Fruit fly (Drosophila melanogaster): Measurements from ENCODE around the gene CG5050.

Gene CG5050

DNA sequence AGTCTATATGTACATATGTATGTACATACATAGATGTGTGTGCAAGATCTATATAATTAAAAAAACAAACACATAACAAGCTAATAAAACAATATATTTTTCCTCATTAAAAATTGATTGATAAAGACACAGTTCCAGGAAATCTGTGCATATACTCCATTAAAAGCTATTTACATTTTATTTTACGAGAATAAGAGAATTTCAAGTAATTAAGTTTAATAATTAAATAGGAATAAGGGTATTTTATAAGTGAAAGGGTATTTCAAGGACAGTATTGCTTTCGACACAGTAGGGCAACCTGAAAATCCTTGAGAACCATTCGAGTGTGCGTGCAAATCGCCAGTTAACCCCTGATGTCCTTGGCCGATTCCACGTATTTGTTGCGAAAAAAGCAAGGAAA is at the start of gene CG5050:
TSS of gene CG5050 (plus strand) at position 301 of the 400 bp plus-strand sequence.
- no peak for TF ChIP-seq EcR (GFP tag; optimal IDR thresholded peaks at IDR 0.05)
- no peak for TF ChIP-seq usp (GFP tag; optimal IDR thresholded peaks at IDR 0.05)
- TF ChIP-seq Dll (optimal IDR thresholded peaks at IDR 0.05) = no peak
- no peak for TF ChIP-seq pan (optimal IDR thresholded peaks at IDR 0.05)
- TF ChIP-seq psq (optimal IDR thresholded peaks at IDR 0.05) = no peak
- TF ChIP-seq CG8478 (optimal IDR thresholded peaks at IDR 0.05) = no peak

DNA sequence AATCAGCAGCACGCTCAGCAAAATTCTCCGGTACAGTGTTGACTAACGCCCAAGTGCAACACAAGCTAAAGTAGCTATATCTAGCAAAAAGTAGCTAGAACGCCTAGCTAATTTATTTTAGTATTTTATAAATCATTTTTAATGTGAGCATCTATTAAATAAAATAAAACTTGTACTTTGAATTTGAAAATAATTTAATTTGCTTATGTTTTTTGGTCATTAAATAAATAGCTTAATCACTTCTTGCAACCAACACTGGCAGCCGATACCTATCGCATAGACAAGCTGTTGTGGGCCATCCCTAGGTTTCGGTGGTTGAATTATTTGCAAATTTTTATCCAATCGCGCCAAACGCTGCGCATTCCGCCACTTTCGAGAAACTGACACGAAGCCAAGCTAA is 42.4 kb upstream of the CG5050 start, which contains the start of the genes Polr2J and CG15141:
TSS of gene Polr2J (minus strand) at position 49 of the 400 bp plus-strand sequence.
TSS of gene CG15141 (plus strand) at position 284 of the 400 bp plus-strand sequence.
- no peak for TF ChIP-seq Dll (optimal IDR thresholded peaks at IDR 0.05)
- no peak for TF ChIP-seq usp (GFP tag; optimal IDR thresholded peaks at IDR 0.05)
- no peak for TF ChIP-seq pan (optimal IDR thresholded peaks at IDR 0.05)
- TF ChIP-seq psq (optimal IDR thresholded peaks at IDR 0.05) = no peak
- no peak for TF ChIP-seq CG8478 (optimal IDR thresholded peaks at IDR 0.05)
- TF ChIP-seq EcR (GFP tag; optimal IDR thresholded peaks at IDR 0.05) = no peak

DNA sequence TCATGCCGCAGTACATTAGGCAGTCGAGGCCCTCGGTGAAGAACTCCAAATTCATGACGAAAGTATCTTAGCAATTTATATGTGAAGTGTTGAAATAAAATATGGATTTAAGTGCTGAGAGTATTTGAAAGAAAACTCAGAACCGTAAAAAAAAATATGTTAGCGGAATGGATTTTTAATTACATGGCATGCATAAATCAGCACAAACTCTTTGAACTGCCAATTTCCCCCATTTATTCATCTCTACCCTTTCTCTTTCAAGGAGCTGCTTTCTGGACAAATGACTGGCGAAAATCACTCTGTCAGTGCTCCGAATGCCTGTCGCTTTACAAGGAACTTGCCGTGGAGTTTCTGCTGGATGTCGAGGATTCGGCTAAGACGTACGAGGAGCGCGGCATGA is 40.2 kb upstream of the CG5050 start, which contains the start of gene Rsph9:
TSS of gene Rsph9 (minus strand) at position 101 of the 400 bp plus-strand sequence.
- TF ChIP-seq psq (optimal IDR thresholded peaks at IDR 0.05) = no peak
- TF ChIP-seq pan (optimal IDR thresholded peaks at IDR 0.05) = no peak
- no peak for TF ChIP-seq usp (GFP tag; optimal IDR thresholded peaks at IDR 0.05)
- no peak for TF ChIP-seq Dll (optimal IDR thresholded peaks at IDR 0.05)
- TF ChIP-seq EcR (GFP tag; optimal IDR thresholded peaks at IDR 0.05) = no peak
- TF ChIP-seq CG8478 (optimal IDR thresholded peaks at IDR 0.05) = no peak

DNA sequence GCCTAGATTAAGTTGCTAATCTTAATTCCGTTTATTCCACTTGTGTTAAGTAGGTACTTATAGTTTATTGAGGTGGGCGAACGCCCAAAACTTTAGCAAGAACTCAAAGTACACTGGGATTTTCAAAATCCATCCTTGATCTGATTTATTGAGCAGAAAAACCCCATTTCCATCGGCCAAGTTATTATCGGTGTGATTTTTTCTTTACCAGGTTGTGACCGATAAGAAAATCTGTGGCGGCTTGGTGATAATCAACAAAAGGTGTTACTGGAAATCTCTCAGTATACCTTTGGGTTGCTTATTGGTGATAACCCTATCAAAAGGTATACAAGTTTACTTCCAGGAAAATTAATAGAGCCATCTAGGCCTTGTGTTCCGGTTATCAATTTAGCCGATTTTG is 32.3 kb upstream of the CG5050 start:
- TF ChIP-seq psq (optimal IDR thresholded peaks at IDR 0.05) = no peak
- no peak for TF ChIP-seq pan (optimal IDR thresholded peaks at IDR 0.05)
- no peak for TF ChIP-seq usp (GFP tag; optimal IDR thresholded peaks at IDR 0.05)
- TF ChIP-seq Dll (optimal IDR thresholded peaks at IDR 0.05) = no peak
- no peak for TF ChIP-seq CG8478 (optimal IDR thresholded peaks at IDR 0.05)
- no peak for TF ChIP-seq EcR (GFP tag; optimal IDR thresholded peaks at IDR 0.05)

DNA sequence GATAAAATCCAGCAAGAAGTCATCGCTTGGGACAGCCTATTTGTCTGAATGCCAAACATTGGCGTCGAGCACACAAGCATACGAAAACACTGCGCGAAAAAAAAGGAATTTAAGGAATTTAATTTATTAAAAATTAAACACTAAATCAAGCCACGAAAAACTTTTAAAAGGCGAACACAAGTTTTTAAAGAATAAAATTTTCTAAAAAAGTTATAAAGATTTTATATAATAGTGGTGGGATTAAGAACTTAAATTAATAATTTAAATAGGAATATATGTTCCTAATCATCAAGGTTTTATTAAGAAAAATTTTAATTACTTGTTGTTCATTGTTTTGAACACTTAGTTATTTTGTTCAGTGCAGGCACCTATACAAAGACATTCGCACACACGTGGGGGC is 31.4 kb upstream of the CG5050 start:
- no peak for TF ChIP-seq usp (GFP tag; optimal IDR thresholded peaks at IDR 0.05)
- no peak for TF ChIP-seq EcR (GFP tag; optimal IDR thresholded peaks at IDR 0.05)
- TF ChIP-seq pan (optimal IDR thresholded peaks at IDR 0.05) = no peak
- no peak for TF ChIP-seq Dll (optimal IDR thresholded peaks at IDR 0.05)
- TF ChIP-seq psq (optimal IDR thresholded peaks at IDR 0.05) = no peak
- TF ChIP-seq CG8478 (optimal IDR thresholded peaks at IDR 0.05) = no peak

DNA sequence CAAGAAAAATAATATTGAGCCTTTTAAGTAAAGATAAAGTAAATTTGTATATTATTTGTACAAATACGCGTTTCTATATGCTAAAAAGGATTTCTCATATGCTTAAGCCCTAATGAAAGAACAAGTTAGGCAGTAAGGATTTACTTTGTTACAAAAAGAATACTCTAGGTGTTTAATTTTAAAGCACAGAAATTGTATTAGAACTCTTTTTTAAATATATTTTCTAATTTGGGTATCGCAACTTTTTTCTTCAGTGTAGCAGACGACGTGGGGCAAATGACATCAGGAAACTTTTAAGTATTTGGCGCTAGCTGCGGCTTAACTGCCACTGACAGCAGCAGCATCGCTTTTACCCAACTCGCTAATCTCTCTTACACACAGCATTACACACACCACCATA is 30.6 kb upstream of the CG5050 start:
- TF ChIP-seq EcR (GFP tag; optimal IDR thresholded peaks at IDR 0.05) (no peak), usp (GFP tag; optimal IDR thresholded peaks at IDR 0.05) (no peak), CG8478 (optimal IDR thresholded peaks at IDR 0.05) (no peak), pan (optimal IDR thresholded peaks at IDR 0.05) (no peak), Dll (optimal IDR thresholded peaks at IDR 0.05) (no peak), psq (optimal IDR thresholded peaks at IDR 0.05) (no peak)

DNA sequence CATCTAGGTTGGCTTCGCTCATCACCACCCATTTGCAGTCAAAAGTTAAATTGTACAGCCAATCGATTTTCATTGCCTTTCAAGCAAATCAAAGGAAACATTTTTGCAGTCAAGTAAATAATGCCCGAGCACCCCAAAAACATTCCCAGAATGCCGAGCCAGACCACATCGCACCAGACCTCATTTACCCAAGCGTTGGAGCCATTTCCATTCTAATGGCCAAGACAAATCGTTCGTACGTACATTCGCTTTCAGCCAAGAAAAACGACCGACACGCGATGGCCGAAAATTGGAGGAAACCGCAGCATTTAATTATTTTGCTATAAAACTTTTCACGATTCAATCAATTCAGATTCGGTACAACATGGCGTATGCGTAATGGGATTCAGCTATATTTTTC is 27.7 kb upstream of the CG5050 start:
- TF ChIP-seq Dll (optimal IDR thresholded peaks at IDR 0.05) = no peak
- TF ChIP-seq psq (optimal IDR thresholded peaks at IDR 0.05) = no peak
- TF ChIP-seq pan (optimal IDR thresholded peaks at IDR 0.05) = no peak
- no peak for TF ChIP-seq CG8478 (optimal IDR thresholded peaks at IDR 0.05)
- no peak for TF ChIP-seq EcR (GFP tag; optimal IDR thresholded peaks at IDR 0.05)
- TF ChIP-seq usp (GFP tag; optimal IDR thresholded peaks at IDR 0.05) = no peak

DNA sequence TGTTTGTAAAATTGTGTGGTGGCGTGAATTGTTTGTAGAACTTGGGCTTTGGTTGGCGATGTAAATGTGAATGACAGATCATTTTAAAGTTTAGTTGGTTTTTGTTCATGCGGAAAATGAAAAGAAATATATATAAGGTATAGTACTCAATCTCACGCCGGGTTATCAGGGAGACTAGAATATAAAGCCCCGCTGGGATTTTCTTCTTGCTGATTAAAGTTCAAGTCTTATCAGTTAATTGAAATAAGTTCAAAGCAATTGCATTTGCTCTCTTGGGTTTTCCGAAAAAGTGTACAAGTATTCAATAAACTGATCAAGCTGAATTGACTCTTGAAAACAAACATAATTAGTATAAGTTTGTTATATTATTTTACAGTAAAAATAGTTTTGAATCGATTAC is 27.3 kb upstream of the CG5050 start:
- TF ChIP-seq EcR (GFP tag; optimal IDR thresholded peaks at IDR 0.05) (no peak), Dll (optimal IDR thresholded peaks at IDR 0.05) (no peak), psq (optimal IDR thresholded peaks at IDR 0.05) (no peak), CG8478 (optimal IDR thresholded peaks at IDR 0.05) (no peak), pan (optimal IDR thresholded peaks at IDR 0.05) (no peak), usp (GFP tag; optimal IDR thresholded peaks at IDR 0.05) (no peak)

DNA sequence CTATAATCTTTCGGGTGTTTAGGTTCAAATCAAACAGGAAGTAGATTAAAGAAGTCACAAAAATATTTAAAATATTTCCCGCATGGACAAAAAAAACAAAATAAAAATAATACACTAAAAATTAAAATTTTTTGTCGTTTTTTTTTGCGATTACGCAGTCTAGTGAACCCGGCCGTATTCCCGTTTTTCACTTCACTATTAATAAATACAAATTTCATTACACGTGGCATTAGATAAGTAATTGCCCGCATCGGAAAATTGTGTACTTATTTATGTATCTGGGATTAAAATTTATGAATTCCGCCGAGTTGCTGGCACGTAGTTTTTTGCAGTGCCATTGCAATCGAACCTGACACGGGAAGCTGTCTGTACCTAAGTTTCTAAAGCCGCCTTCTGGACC is 25.5 kb upstream of the CG5050 start:
- TF ChIP-seq CG8478 (optimal IDR thresholded peaks at IDR 0.05) = no peak
- TF ChIP-seq EcR (GFP tag; optimal IDR thresholded peaks at IDR 0.05) = no peak
- TF ChIP-seq pan (optimal IDR thresholded peaks at IDR 0.05) = no peak
- no peak for TF ChIP-seq psq (optimal IDR thresholded peaks at IDR 0.05)
- TF ChIP-seq Dll (optimal IDR thresholded peaks at IDR 0.05) = no peak
- no peak for TF ChIP-seq usp (GFP tag; optimal IDR thresholded peaks at IDR 0.05)

DNA sequence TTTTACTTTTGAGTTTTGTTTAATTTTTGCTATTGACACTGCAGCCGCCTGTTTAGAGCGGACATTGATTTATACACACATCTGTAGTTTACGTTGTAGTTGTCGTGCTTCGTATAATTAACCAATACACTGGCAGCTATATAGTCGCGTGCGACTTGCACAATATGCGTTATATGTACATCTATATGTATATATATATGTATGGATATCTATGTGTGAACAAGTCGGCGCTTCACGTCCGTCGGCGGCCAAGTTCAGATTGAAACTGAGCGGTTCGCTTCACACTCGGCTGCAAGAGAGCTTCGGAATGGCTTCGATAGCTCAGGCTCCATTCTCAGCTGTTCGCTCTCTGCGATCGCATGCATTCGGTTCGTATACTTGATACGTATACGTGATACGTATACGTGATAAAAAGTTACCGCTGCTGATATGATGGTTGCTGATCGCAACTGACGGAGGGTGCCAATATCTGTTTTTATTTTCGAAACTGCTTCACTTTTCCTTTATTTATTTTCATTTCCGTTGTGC is 24.7 kb upstream of the CG5050 start:
- no peak for TF ChIP-seq usp (GFP tag; optimal IDR thresholded peaks at IDR 0.05)
- no peak for TF ChIP-seq CG8478 (optimal IDR thresholded peaks at IDR 0.05)
- TF ChIP-seq Dll (optimal IDR thresholded peaks at IDR 0.05) = no peak
- TF ChIP-seq psq (optimal IDR thresholded peaks at IDR 0.05) = no peak
- no peak for TF ChIP-seq pan (optimal IDR thresholded peaks at IDR 0.05)
- no peak for TF ChIP-seq EcR (GFP tag; optimal IDR thresholded peaks at IDR 0.05)

DNA sequence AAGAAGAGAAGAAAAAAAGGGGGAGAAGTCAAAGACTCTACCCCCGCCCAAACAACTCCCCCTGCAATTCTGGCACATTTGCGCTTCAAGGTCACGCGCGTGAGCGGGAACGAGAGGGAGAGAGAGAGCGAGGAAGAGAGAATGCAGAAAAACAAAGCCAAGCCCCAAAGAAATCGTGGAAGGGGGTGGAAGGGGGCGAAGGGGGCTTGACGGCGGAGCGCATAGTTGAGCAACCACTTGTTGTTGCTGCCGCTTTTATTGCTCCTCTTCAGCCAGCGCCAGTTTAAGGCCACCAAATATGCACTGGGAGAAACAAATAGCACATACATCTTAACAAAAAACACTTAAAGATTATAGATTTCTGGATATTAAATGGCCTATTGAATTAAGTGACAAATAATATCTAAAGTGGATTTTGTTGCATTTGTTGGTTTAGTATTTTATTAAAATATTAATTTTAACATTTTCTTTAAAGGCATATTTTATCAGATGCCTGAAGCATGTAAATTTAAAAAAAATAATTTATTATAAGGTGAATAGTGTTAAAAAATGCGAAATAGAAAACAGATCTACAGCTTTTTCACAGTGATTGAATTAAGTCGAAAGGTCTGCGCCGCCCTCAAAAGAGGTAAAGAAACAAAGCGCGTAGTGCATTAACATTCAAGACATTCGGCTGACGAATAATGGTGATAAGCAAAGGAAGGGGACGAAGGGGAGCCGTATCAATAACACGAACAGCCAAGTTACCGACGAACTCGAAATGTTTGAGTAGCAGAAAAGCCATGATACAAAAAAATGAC is 22.7 kb upstream of the CG5050 start:
- no peak for TF ChIP-seq Dll (optimal IDR thresholded peaks at IDR 0.05)
- TF ChIP-seq EcR (GFP tag; optimal IDR thresholded peaks at IDR 0.05) = peak; percentile 60 to 70

DNA sequence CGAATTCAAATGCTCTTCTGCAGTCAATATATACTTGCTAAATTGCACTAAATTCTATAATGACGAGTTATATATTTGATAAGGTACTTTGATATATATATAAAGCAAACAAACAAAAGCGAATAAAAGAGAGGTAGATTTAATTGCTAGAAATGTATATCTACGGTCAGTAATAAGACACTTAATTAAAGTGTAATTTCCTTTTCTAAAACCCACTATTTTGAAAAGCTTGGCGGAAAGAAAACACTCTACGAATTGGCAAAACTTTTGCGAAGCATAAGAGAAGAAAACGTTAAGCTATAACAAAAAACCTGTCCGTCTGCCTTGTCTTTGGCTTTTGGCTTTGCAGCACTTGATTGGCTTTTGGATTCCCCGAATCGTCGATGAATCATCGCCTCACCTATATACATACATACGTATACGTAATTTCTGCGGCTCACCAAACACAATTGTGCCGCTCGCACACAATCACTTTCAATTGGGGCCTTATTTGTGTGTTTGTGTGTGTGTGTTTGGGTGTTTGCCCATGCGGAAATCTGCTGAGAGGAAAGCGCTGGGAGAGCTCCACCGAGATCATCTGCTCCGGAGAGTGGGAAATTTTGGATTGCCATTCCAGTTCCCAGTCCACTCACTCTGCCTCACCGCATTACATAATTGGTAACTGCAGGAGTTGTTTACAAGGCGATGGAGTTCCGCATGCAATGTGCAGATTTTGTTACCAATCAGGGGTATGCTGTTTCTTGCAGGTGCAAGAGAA is 21.9 kb upstream of the CG5050 start:
- TF ChIP-seq pan (optimal IDR thresholded peaks at IDR 0.05) = no peak
- no peak for TF ChIP-seq CG8478 (optimal IDR thresholded peaks at IDR 0.05)
- TF ChIP-seq EcR (GFP tag; optimal IDR thresholded peaks at IDR 0.05) = no peak
- TF ChIP-seq Dll (optimal IDR thresholded peaks at IDR 0.05) = no peak
- TF ChIP-seq psq (optimal IDR thresholded peaks at IDR 0.05) = no peak
- no peak for TF ChIP-seq usp (GFP tag; optimal IDR thresholded peaks at IDR 0.05)
